Fruit fly (Drosophila melanogaster): ENCODE results near the gene ng3.

The ng3 gene

DNA sequence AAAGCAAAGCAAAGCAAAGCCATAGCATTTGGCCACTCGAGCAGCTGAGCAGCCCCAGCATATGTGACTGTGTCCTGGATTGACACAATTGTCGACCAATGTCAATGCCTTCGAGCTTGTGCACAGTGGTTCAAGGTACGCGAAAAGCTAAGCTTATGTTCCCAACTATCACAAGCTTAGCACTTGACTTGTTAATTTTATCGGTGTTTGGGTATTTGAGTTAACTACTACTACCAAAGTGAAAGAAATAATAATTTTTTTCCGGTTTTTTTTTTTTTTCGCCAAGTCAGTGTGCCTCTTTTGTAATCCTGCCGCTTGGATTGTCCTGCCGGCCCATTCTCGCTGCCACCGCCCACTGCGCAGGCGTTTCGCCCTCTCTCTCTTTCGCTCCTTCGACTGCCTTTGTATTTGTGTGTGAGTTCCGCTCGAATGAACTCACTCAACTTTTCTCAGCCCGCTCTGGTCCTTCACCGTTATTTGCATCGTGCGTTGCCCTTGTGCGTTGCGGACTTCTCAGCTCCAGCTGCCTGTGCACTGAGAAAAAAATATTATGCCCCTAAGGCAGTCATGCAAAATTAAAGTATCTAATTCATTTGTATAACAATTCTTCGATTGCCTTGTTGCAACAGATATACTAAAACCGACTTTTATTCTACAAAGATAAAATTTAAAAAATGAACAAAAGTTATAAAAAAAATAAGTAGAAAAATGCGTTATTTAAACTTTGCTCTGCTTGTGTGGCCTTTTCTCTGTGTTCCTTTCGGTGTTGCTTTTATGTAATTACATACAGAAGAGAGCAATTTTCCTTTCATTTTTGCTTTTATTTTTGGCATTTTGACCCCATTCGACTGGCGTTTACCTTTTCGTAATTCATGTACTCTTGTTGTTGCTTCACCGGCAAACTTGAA is 35.7 kb downstream of the ng3 start (continued):
- TF ChIP-seq cg (GFP tag; optimal IDR thresholded peaks at IDR 0.05) (no peak), CG12659 (GFP tag; optimal IDR thresholded peaks at IDR 0.05) (peak; percentile 45), ken (GFP tag; IDR thresholded peaks at IDR 0.05) (peak; percentile 74; the same call in 2 of the 3 replicates), ash1 (GFP tag; optimal IDR thresholded peaks at IDR 0.05) (no peak), klu (GFP tag; IDR thresholded peaks at IDR 0.05) (peak; percentile 61), Deaf1 (tag; optimal IDR thresholded peaks at IDR 0.05) (peak; percentile 26), ap (GFP tag; IDR thresholded peaks at IDR 0.05) (peak; percentile 42), CG17359 (tag; optimal IDR thresholded peaks at IDR 0.05) (peak; percentile 75), CG1233 (GFP tag; optimal IDR thresholded peaks at IDR 0.05) (peak; percentile 49), Ets97D (GFP tag; optimal IDR thresholded peaks at IDR 0.05) (no peak), CG2129 (GFP tag; IDR thresholded peaks at IDR 0.05; ENCODE audit: partially characterized antibody) (no peak), CG4282 (GFP tag; optimal IDR thresholded peaks at IDR 0.05) (peak; percentile 18), crp (GFP tag; optimal IDR thresholded peaks at IDR 0.05) (peak in 1 of 2 experiments; percentile 12), Rfx (GFP tag; IDR thresholded peaks at IDR 0.05) (peak; percentile 82), CG12391 (tag; optimal IDR thresholded peaks at IDR 0.05) (peak; percentile 30), pb (GFP tag; optimal IDR thresholded peaks at IDR 0.05) (peak; percentile 37), gcm (GFP tag; optimal IDR thresholded peaks at IDR 0.05) (no peak), CG11723 (GFP tag; optimal IDR thresholded peaks at IDR 0.05) (peak; percentile 23), CG14441 (GFP tag; IDR thresholded peaks at IDR 0.05) (peak; percentile 73), Opbp (GFP tag; IDR thresholded peaks at IDR 0.05; ENCODE audit: partially characterized antibody) (no peak), CG8290 (GFP tag; optimal IDR thresholded peaks at IDR 0.05) (no peak), CG8290 (tag; optimal IDR thresholded peaks at IDR 0.05) (peak in 1 of 2 experiments; percentile 63), CG13894 (tag; optimal IDR thresholded peaks at IDR 0.05) (peak; percentile 52), CG10267 (tag; optimal IDR thresholded peaks at IDR 0.05) (no peak), CG10209 (GFP tag; optimal IDR thresholded peaks at IDR 0.05) (peak; percentile 43), her (GFP tag; optimal IDR thresholded peaks at IDR 0.05) (peak; percentile 81), CG11504 (tag; optimal IDR thresholded peaks at IDR 0.05) (peak; percentile 68), CG5180 (GFP tag; optimal IDR thresholded peaks at IDR 0.05) (peak; percentile 53), Gug (GFP tag; IDR thresholded peaks at IDR 0.05) (peak; percentile 59), CG12071 (GFP tag; optimal IDR thresholded peaks at IDR 0.05) (peak; percentile 60), Abd-B (GFP tag; optimal IDR thresholded peaks at IDR 0.05) (no peak), Med (GFP tag) (peak; percentile 92), CG9609 (GFP tag; optimal IDR thresholded peaks at IDR 0.05) (peak; percentile 60), Sin3A (optimal IDR thresholded peaks at IDR 0.05) (no peak), CG12219 (GFP tag; optimal IDR thresholded peaks at IDR 0.05) (peak; percentile 62), HmgD (GFP tag; optimal IDR thresholded peaks at IDR 0.05) (peak; percentile 19), oc (tag; optimal IDR thresholded peaks at IDR 0.05) (peak; percentile 17), chif (GFP tag; optimal IDR thresholded peaks at IDR 0.05) (peak; percentile 16 to 50), tap (tag; optimal IDR thresholded peaks at IDR 0.05) (peak; percentile 19), nau (GFP tag; optimal IDR thresholded peaks at IDR 0.05) (peak; percentile 33), CG15601 (tag; optimal IDR thresholded peaks at IDR 0.05) (peak; percentile 5), kah (GFP tag; optimal IDR thresholded peaks at IDR 0.05) (peak; percentile 35), D19A (tag; optimal IDR thresholded peaks at IDR 0.05) (peak; percentile 11), Ets65A (GFP tag) (peak; percentile 93), odd (GFP tag; optimal IDR thresholded peaks at IDR 0.05) (peak; percentile 31), dmrt11E (tag; optimal IDR thresholded peaks at IDR 0.05) (no peak), unc-4 (GFP tag; IDR thresholded peaks at IDR 0.05; ENCODE audit: partially characterized antibody) (no peak), CG6765 (GFP tag; optimal IDR thresholded peaks at IDR 0.05) (peak; percentile 69)
